Fruit fly (Drosophila melanogaster): Measurements from ENCODE around the gene CG42571.

Gene CG42571

dm6 chr3L:15700338-15700966 lies 15.8 kb upstream of the CG42571 start:
- TF ChIP-seq CG8301 (tag; optimal IDR thresholded peaks at IDR 0.05) (peak; percentile 39), CG17806 (tag; optimal IDR thresholded peaks at IDR 0.05) (peak; percentile 83), Pif1B (GFP tag; optimal IDR thresholded peaks at IDR 0.05) (peak; percentile 15), fd96Ca (GFP tag; IDR thresholded peaks at IDR 0.05) (no peak), CG10348 (GFP tag; IDR thresholded peaks at IDR 0.05) (no peak), CG12605 (GFP tag; IDR thresholded peaks at IDR 0.05) (no peak), D1 (tag; optimal IDR thresholded peaks at IDR 0.05) (peak; percentile 85), gl (tag; optimal IDR thresholded peaks at IDR 0.05) (no peak), Snoo (tag; optimal IDR thresholded peaks at IDR 0.05) (peak; percentile 82), CG4496 (GFP tag; IDR thresholded peaks at IDR 0.05) (no peak), Pif1A (GFP tag; optimal IDR thresholded peaks at IDR 0.05) (peak; percentile 47), CG34367 (tag; optimal IDR thresholded peaks at IDR 0.05) (peak; percentile 80), CG14655 (GFP tag; optimal IDR thresholded peaks at IDR 0.05) (peak; percentile 73), rn (GFP tag; IDR thresholded peaks at IDR 0.05) (no peak), CG15710 (tag; optimal IDR thresholded peaks at IDR 0.05) (peak; percentile 80), CG8159 (tag; optimal IDR thresholded peaks at IDR 0.05) (peak; percentile 82), CG9948 (tag; optimal IDR thresholded peaks at IDR 0.05) (peak; percentile 85), CG13204 (GFP tag; optimal IDR thresholded peaks at IDR 0.05) (no peak), Ets98B (GFP tag; IDR thresholded peaks at IDR 0.05) (no peak), EcR (GFP tag; optimal IDR thresholded peaks at IDR 0.05) (no peak), CG32121 (GFP tag; IDR thresholded peaks at IDR 0.05) (no peak)

- TF ChIP-seq CG13204 (GFP tag; optimal IDR thresholded peaks at IDR 0.05) (no peak), Ets98B (GFP tag; IDR thresholded peaks at IDR 0.05) (no peak), CG32121 (GFP tag; IDR thresholded peaks at IDR 0.05) (no peak), CG8159 (tag; optimal IDR thresholded peaks at IDR 0.05) (no peak), CG4496 (GFP tag; IDR thresholded peaks at IDR 0.05) (no peak)
Observed at dm6 chr3L:15702191-15702590, 14.1 kb upstream of the CG42571 start.

dm6 chr3L:15703330-15704119 lies 12.7 kb upstream of the CG42571 start:
- TF ChIP-seq D1 (tag; optimal IDR thresholded peaks at IDR 0.05) (no peak), CG32121 (GFP tag; IDR thresholded peaks at IDR 0.05) (no peak), CG13204 (GFP tag; optimal IDR thresholded peaks at IDR 0.05) (no peak), CG15710 (tag; optimal IDR thresholded peaks at IDR 0.05) (no peak), CG17806 (tag; optimal IDR thresholded peaks at IDR 0.05) (no peak), Ets98B (GFP tag; IDR thresholded peaks at IDR 0.05) (no peak), CG14655 (GFP tag; optimal IDR thresholded peaks at IDR 0.05) (no peak), CG9948 (tag; optimal IDR thresholded peaks at IDR 0.05) (no peak), fd96Ca (GFP tag; IDR thresholded peaks at IDR 0.05) (no peak), CG34367 (tag; optimal IDR thresholded peaks at IDR 0.05) (no peak), CG12605 (GFP tag; IDR thresholded peaks at IDR 0.05) (no peak), Pif1B (GFP tag; optimal IDR thresholded peaks at IDR 0.05) (no peak), Snoo (tag; optimal IDR thresholded peaks at IDR 0.05) (no peak), Pif1A (GFP tag; optimal IDR thresholded peaks at IDR 0.05) (no peak), gl (tag; optimal IDR thresholded peaks at IDR 0.05) (no peak)

- TF ChIP-seq Snoo (tag; optimal IDR thresholded peaks at IDR 0.05) = no peak
- TF ChIP-seq D1 (tag; optimal IDR thresholded peaks at IDR 0.05) = no peak
- TF ChIP-seq CG8159 (tag; optimal IDR thresholded peaks at IDR 0.05) = peak; percentile 70
- no peak for TF ChIP-seq Pif1B (GFP tag; optimal IDR thresholded peaks at IDR 0.05)
- peak; percentile 53 for TF ChIP-seq CG17806 (tag; optimal IDR thresholded peaks at IDR 0.05)
- TF ChIP-seq EcR (GFP tag; optimal IDR thresholded peaks at IDR 0.05) = peak; percentile 30
- TF ChIP-seq CG32121 (GFP tag; IDR thresholded peaks at IDR 0.05) = no peak
- no peak for TF ChIP-seq CG10348 (GFP tag; IDR thresholded peaks at IDR 0.05)
- TF ChIP-seq CG13204 (GFP tag; optimal IDR thresholded peaks at IDR 0.05) = no peak
- TF ChIP-seq fd96Ca (GFP tag; IDR thresholded peaks at IDR 0.05) = no peak
- peak; percentile 64 for TF ChIP-seq CG9948 (tag; optimal IDR thresholded peaks at IDR 0.05)
- no peak for TF ChIP-seq gl (tag; optimal IDR thresholded peaks at IDR 0.05)
- peak; percentile 64 for TF ChIP-seq CG8301 (tag; optimal IDR thresholded peaks at IDR 0.05)
- peak; percentile 75 for TF ChIP-seq CG14655 (GFP tag; optimal IDR thresholded peaks at IDR 0.05)
- TF ChIP-seq CG12605 (GFP tag; IDR thresholded peaks at IDR 0.05) = no peak
- TF ChIP-seq rn (GFP tag; IDR thresholded peaks at IDR 0.05) = no peak
- TF ChIP-seq CG34367 (tag; optimal IDR thresholded peaks at IDR 0.05) = peak; percentile 40
- TF ChIP-seq CG4496 (GFP tag; IDR thresholded peaks at IDR 0.05) = no peak
- TF ChIP-seq Ets98B (GFP tag; IDR thresholded peaks at IDR 0.05) = no peak
- peak; percentile 54 for TF ChIP-seq CG15710 (tag; optimal IDR thresholded peaks at IDR 0.05)
Observed at dm6 chr3L:15704250-15704985, 11.8 kb upstream of the CG42571 start.

- TF ChIP-seq CG15710 (tag; optimal IDR thresholded peaks at IDR 0.05) (no peak), CG10348 (GFP tag; IDR thresholded peaks at IDR 0.05) (no peak), CG12605 (GFP tag; IDR thresholded peaks at IDR 0.05) (no peak), CG34367 (tag; optimal IDR thresholded peaks at IDR 0.05) (no peak), CG4496 (GFP tag; IDR thresholded peaks at IDR 0.05) (no peak), D1 (tag; optimal IDR thresholded peaks at IDR 0.05) (no peak)
Observed at dm6 chr3L:15706199-15706598, 10.1 kb upstream of the CG42571 start.

Data from whole organism, pupa.